Fruit fly (Drosophila melanogaster) Kc167 (cell line): ENCODE data around the gene Scm.

ENCODE experiments used
- Myc ChIP-seq: fragments of >200 bp; optimal IDR thresholded peaks from 2 replicates; lab custom pipeline; 2017; ENCODE audit warnings: missing external identifiers
- Sin3A ChIP-seq: fragments of >200 bp; optimal IDR thresholded peaks from 2 replicates; lab custom pipeline; 2018; ENCODE audit warnings: missing external identifiers
- h ChIP-seq: fragments of >200 bp; optimal IDR thresholded peaks from 3 replicates; lab custom pipeline; 2018; ENCODE audit warnings: missing external identifiers
- psq ChIP-seq: fragments of >200 bp; optimal IDR thresholded peaks from 2 replicates; lab custom pipeline; 2017; ENCODE audit warnings: missing external identifiers
- ttk ChIP-seq: sonication (Bioruptor generic); optimal IDR thresholded peaks from 2 replicates; lab custom pipeline; 2017; ENCODE audit warnings: missing external identifiers

- TF ChIP-seq psq (lab: Kevin White, UChicago) (no peak), ttk (no peak), h (lab: Kevin White, UChicago) (no peak), Sin3A (lab: Kevin White, UChicago) (no peak), Myc (no peak)
Observed at dm6 chr3R:9644620-9645019, 7.2 kb upstream of the Scm start.
